Worm (Caenorhabditis elegans): ENCODE results near the gene R02F2.5.

Gene R02F2.5

DNA sequence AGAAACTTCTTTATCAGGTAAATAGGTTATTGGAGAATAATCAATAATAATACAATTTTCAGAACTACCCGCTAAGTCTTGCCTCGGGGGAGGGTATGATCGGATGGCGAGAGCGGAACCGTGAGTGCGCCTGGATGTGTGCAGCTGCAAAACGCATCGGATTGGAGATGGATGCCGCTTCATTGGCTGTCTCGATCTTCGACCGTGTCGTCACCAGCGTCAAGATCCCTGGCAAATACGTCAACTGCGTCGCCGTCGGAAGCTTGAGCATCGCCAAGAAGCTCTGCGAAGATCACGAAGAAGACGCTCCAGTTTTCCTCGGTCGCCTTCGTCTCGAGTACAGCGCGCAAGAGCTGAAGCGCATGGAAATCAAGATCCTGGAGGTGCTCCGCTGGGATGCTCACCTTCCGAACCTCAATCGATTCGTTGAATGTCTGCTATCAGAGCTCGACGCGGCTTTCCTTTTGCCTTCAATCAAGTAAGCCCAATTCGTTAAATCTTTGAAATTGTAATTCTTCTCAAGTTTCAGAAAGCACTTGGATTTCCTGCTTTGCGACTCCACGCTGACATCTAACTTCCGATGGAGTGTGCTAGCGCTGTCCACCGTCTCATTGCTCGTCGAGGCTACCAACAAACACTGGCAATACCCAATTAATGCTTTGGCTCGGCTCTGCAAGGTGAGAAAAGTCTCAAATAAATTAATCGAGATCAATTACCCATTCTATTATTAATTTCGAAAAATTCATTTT is 25.8 kb downstream of the R02F2.5 start:
- 0 out of 2 replicates have a peak, but pooled peaks have one; percentile 54 for TF ChIP-seq flt-1 (GFP tag; IDR thresholded peaks at IDR 0.05)
- TF ChIP-seq cog-1 (tag; optimal IDR thresholded peaks at IDR 0.05) = no peak

DNA sequence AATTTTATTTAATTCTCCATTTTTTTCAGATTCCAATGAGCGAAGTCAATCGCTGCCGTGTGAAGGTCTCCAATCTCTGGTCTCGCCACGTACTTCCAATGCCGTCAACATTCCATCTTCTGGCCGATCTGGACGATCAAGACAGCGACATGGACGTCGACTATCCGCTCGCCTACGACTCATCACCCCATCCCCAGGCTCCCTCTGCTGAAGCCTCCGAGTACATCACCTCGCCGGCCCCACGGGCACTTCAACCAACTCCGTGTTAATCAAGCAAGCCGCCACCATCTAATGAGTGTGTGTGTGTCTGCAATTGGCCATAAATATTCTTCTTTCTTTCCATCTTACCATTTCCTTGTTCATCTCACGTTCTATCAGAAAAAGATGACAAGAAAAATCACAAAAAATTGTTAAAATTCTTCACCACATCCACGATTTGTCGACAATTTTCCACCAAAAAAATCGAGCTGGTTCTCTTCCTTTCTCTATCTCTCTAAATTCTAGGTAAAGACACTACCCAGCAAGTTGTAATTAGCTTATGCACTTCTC is 26.4 kb downstream of the R02F2.5 start:
- TF ChIP-seq ztf-23 (GFP tag; IDR thresholded peaks at IDR 0.05) (no peak), tab-1 (GFP tag; IDR thresholded peaks at IDR 0.05) (0 out of 2 replicates have a peak, but pooled peaks have one; percentile 9)

DNA sequence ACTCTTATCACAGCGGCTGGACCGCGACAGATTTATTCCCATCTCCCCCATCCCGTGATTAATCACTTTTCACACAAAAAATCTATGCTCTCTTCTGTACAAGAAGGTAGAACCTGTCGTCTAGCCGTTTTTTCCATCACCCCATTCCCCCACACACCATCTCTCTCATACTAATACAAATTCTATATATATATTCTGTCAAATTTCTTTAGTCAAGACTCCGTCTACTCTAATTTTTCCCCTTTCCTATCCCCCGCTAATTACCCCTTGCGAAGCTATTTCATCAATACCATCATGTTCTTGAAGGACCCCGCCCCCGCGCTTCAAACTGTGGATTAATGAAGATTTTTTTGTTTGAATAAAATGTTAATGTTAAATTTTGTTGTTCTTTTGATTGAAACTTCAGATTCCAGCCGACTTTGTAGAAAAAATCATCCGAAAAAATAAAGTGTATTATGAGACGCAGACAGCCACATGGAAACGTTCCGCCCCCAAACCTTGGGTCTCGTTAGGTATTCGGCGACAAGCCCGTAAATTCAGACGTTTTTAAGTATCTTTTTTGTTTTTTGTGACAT is 27.0 kb downstream of the R02F2.5 start:
- TF ChIP-seq ztf-23 (GFP tag; IDR thresholded peaks at IDR 0.05) (0 out of 2 replicates have a peak, but pooled peaks have one; percentile 52), ref-1 (GFP tag; conservative IDR thresholded peaks at IDR 0.05) (no peak)

DNA sequence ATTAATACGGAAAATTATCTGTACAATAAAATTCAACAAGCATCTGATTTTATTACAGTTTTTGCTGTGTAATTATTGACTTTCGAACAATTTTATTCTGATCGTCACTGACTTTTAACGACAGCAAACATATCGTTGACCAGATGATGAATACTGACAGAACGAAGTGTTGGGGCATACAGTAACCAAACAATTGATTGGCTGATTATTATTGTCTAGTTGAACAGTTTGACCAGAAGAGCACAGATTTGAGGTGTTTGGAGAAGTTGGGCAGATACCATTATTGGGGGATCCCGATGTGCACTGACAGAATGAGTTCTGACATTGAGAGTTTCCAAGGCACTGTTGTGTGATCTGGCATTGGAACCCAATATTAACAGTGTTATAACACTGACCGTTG is 27.8 kb downstream of the R02F2.5 start:
- TF ChIP-seq flt-1 (GFP tag; IDR thresholded peaks at IDR 0.05) (no peak), cog-1 (tag; optimal IDR thresholded peaks at IDR 0.05) (no peak), ztf-23 (GFP tag; IDR thresholded peaks at IDR 0.05) (no peak), klf-2 (GFP tag; conservative IDR thresholded peaks at IDR 0.05) (no peak), med-1 (GFP tag; optimal IDR thresholded peaks at IDR 0.05; ENCODE audit: insufficient read depth) (no peak), ref-1 (GFP tag; conservative IDR thresholded peaks at IDR 0.05) (no peak), tab-1 (GFP tag; IDR thresholded peaks at IDR 0.05) (no peak), T22C8.4 (GFP tag; IDR thresholded peaks at IDR 0.05) (no peak), ztf-29 (GFP tag; IDR thresholded peaks at IDR 0.05) (no peak)

DNA sequence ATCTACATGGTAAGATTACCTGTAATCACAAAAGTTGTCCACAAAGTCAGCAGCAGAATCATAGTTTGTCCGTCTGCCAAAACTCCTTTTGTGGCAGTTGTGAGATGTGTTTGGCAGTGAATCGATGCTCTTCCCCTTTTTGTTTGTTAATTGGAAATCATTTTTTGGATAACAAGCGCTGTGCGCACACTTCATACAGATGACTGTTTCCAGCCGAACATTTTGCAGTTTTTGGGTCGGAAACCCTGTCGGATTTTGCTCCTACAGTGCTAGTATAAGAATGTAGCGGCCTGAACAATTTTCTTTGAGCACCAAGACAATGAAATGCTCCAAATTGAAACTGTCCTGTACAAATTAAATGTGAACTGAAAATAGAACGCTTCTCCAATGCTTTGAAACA is 29.6 kb downstream of the R02F2.5 start, which contains the start of gene D1044.7:
Gene D1044.7 (minus strand): TSS at position 101 of the 400 bp plus-strand sequence.
- TF ChIP-seq flt-1 (GFP tag; IDR thresholded peaks at IDR 0.05) = no peak
- no peak for TF ChIP-seq tab-1 (GFP tag; IDR thresholded peaks at IDR 0.05)
- TF ChIP-seq cog-1 (tag; optimal IDR thresholded peaks at IDR 0.05) = no peak
- no peak for TF ChIP-seq ztf-29 (GFP tag; IDR thresholded peaks at IDR 0.05)
- TF ChIP-seq T22C8.4 (GFP tag; IDR thresholded peaks at IDR 0.05) = no peak
- TF ChIP-seq ref-1 (GFP tag; conservative IDR thresholded peaks at IDR 0.05) = no peak
- TF ChIP-seq med-1 (GFP tag; optimal IDR thresholded peaks at IDR 0.05; ENCODE audit: insufficient read depth) = no peak
- no peak for TF ChIP-seq klf-2 (GFP tag; conservative IDR thresholded peaks at IDR 0.05)
- TF ChIP-seq ztf-23 (GFP tag; IDR thresholded peaks at IDR 0.05) = no peak

DNA sequence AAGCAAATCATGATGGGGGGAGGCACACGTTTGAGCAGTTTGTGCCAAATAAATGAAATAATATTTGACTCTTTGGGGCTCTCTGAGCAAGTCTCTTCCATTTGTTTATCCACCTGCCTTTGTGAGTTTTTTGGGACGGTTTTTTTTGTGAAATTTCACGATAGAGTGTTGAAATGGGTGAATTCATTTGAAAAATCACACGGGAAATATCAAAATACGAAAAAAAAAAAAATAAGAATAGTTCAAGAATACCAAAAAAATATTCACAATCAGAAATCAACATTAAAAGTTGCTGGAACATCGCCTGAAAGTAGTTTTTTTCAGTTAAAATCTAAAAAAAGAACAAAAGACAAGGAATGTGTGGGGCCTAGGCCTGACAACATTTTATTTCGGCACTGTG is 33.4 kb downstream of the R02F2.5 start, which contains the start of gene pqn-25:
Gene pqn-25 (minus strand): TSS at position 101 of the 400 bp plus-strand sequence.
- TF ChIP-seq tab-1 (GFP tag; IDR thresholded peaks at IDR 0.05) = no peak
- TF ChIP-seq T22C8.4 (GFP tag; IDR thresholded peaks at IDR 0.05) = no peak
- TF ChIP-seq ref-1 (GFP tag; conservative IDR thresholded peaks at IDR 0.05) = no peak
- TF ChIP-seq klf-2 (GFP tag; conservative IDR thresholded peaks at IDR 0.05) = no peak
- no peak for TF ChIP-seq flt-1 (GFP tag; IDR thresholded peaks at IDR 0.05)
- no peak for TF ChIP-seq ztf-29 (GFP tag; IDR thresholded peaks at IDR 0.05)
- no peak for TF ChIP-seq cog-1 (tag; optimal IDR thresholded peaks at IDR 0.05)
- TF ChIP-seq ztf-23 (GFP tag; IDR thresholded peaks at IDR 0.05) = no peak
- no peak for TF ChIP-seq med-1 (GFP tag; optimal IDR thresholded peaks at IDR 0.05; ENCODE audit: insufficient read depth)

DNA sequence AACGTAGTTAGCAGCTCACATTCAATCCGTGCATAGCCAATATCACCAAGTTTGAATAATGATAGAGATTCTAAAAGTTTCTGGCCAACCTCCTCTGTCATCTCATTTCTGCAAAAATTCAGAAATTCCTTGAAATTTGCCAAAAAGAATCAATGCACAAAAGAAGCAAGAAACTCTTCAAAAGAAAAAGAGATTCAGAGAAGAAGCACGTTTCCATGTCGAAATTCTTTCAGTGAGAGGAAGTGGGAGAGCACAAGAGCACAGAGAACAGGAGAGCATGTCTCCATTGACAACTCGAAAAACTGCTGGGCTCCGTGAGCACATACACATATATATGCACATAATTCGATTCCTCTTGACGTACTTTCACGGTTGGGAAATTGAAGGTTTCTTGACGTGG is 38.3 kb downstream of the R02F2.5 start, which contains the start of gene nekl-4:
Gene nekl-4 (minus strand): TSS at position 101 of the 400 bp plus-strand sequence.
- TF ChIP-seq cog-1 (tag; optimal IDR thresholded peaks at IDR 0.05) (no peak), klf-2 (GFP tag; conservative IDR thresholded peaks at IDR 0.05) (no peak), ztf-23 (GFP tag; IDR thresholded peaks at IDR 0.05) (no peak), ref-1 (GFP tag; conservative IDR thresholded peaks at IDR 0.05) (no peak), tab-1 (GFP tag; IDR thresholded peaks at IDR 0.05) (no peak), ztf-29 (GFP tag; IDR thresholded peaks at IDR 0.05) (no peak), med-1 (GFP tag; optimal IDR thresholded peaks at IDR 0.05; ENCODE audit: insufficient read depth) (no peak), flt-1 (GFP tag; IDR thresholded peaks at IDR 0.05) (no peak), T22C8.4 (GFP tag; IDR thresholded peaks at IDR 0.05) (no peak)

DNA sequence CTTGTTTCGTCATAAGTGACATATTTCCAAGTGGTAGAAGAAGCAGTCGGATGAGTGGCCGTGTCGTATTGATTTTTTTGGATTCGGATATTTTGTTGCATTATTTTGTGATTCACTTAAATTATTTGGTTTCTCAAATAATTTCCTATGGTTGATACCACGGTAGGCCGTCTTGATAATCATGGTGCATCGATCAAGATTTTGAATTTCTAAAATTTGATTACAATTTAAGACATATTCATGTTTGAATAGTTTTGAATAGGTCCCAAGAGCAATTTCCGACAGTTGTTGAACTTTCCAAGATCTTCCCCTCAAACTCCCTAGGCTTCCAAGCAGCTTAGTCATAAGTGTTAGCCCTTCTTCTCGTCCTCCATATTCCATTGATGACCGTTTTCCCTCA is 42.8 kb downstream of the R02F2.5 start, which contains the start of gene D1044.4:
Gene D1044.4 (minus strand): TSS at position 101 of the 400 bp plus-strand sequence.
- TF ChIP-seq T22C8.4 (GFP tag; IDR thresholded peaks at IDR 0.05) (no peak), klf-2 (GFP tag; conservative IDR thresholded peaks at IDR 0.05) (no peak), ztf-23 (GFP tag; IDR thresholded peaks at IDR 0.05) (no peak), ref-1 (GFP tag; conservative IDR thresholded peaks at IDR 0.05) (no peak), cog-1 (tag; optimal IDR thresholded peaks at IDR 0.05) (no peak), flt-1 (GFP tag; IDR thresholded peaks at IDR 0.05) (no peak), med-1 (GFP tag; optimal IDR thresholded peaks at IDR 0.05; ENCODE audit: insufficient read depth) (no peak), tab-1 (GFP tag; IDR thresholded peaks at IDR 0.05) (no peak), ztf-29 (GFP tag; IDR thresholded peaks at IDR 0.05) (no peak)

DNA sequence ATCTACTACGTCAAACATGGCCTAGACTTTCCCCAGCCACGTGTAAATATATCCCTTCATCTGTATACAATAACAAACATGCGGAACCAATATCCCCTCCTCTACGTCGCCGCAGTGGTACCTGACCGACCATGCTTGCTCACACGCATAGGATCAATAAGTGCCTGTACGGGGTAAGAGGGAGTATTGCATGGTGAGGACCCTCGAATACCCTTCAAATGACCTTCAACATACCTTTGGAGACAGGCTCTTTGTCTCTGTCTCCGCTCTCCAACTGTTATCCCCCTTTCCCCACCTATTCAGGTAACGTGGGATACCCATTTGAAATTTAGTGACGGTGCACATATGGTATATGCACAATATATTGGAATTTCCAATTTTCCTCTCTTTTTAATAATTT is 46.9 kb downstream of the R02F2.5 start, which contains the start of gene dex-1:
Gene dex-1 (plus strand): TSS at position 132 of the 400 bp plus-strand sequence.
- TF ChIP-seq klf-2 (GFP tag; conservative IDR thresholded peaks at IDR 0.05) (no peak), ztf-23 (GFP tag; IDR thresholded peaks at IDR 0.05) (no peak), med-1 (GFP tag; optimal IDR thresholded peaks at IDR 0.05; ENCODE audit: insufficient read depth) (no peak), flt-1 (GFP tag; IDR thresholded peaks at IDR 0.05) (no peak), ref-1 (GFP tag; conservative IDR thresholded peaks at IDR 0.05) (no peak), ztf-29 (GFP tag; IDR thresholded peaks at IDR 0.05) (no peak), T22C8.4 (GFP tag; IDR thresholded peaks at IDR 0.05) (no peak), tab-1 (GFP tag; IDR thresholded peaks at IDR 0.05) (no peak), cog-1 (tag; optimal IDR thresholded peaks at IDR 0.05) (no peak)
